Worm (Caenorhabditis elegans) whole organism, L2 larva: Measurements from ENCODE around the gene stn-2.
A peak's percentile ranks its signal among the peaks of the same experiment; 100 is the strongest.

Source experiments
- C34F6.9 ChIP-seq: fragments of 150-350 bp; optimal IDR thresholded peaks from 2 replicates; lab custom pipeline; 2014; ENCODE audit warnings: missing biosample characterization, missing genetic modification characterization
- F13H6.1 ChIP-seq: sonication (generic microtip); optimal IDR thresholded peaks from 2 replicates; lab custom pipeline; 2016; ENCODE audit warnings: missing genetic modification characterization, missing compliant biosample characterization
- Y55F3AM.14 ChIP-seq: fragments of 200-800 bp; sonication (Bioruptor generic); optimal IDR thresholded peaks from 2 replicates; lab custom pipeline; 2018; ENCODE audit warnings: mild to moderate bottlenecking, missing genetic modification characterization, missing compliant biosample characterization
- aly-2 ChIP-seq: fragments of 150-350 bp; optimal IDR thresholded peaks from 2 replicates; lab custom pipeline; 2014; ENCODE audit warnings: missing biosample characterization, missing genetic modification characterization
- ama-1 ChIP-seq: fragments of 150-350 bp; optimal IDR thresholded peaks from 2 replicates; lab custom pipeline; 2018; ENCODE audit warnings: inconsistent platforms
- blmp-1 ChIP-seq: sonication (generic microtip); optimal IDR thresholded peaks from 2 replicates; lab custom pipeline; 2017; ENCODE audit warnings: missing genetic modification characterization, mild to moderate bottlenecking, missing compliant biosample characterization, antibody characterized with exemption, moderate library complexity; ENCODE audit not compliant: insufficient read depth
- ceh-16 ChIP-seq: fragments of 150-350 bp; optimal IDR thresholded peaks from 2 replicates; lab custom pipeline; 2014; ENCODE audit warnings: missing biosample characterization, missing genetic modification characterization
- ceh-82 ChIP-seq: fragments of 150-350 bp; optimal IDR thresholded peaks from 2 replicates; lab custom pipeline; 2014; ENCODE audit warnings: missing biosample characterization, missing genetic modification characterization
- crh-2 ChIP-seq: sonication (generic microtip); optimal IDR thresholded peaks from 2 replicates; lab custom pipeline; 2017; ENCODE audit warnings: missing biosample characterization, missing genetic modification characterization
- dmd-4 ChIP-seq: sonication (generic microtip); optimal IDR thresholded peaks from 2 replicates; lab custom pipeline; 2017; ENCODE audit warnings: missing biosample characterization, missing genetic modification characterization
- egl-27 ChIP-seq: sonication (generic microtip); optimal IDR thresholded peaks from 3 replicates; lab custom pipeline; 2017; ENCODE audit warnings: missing biosample characterization, missing genetic modification reagents, missing genetic modification characterization
- elt-1 ChIP-seq: fragments of 150-350 bp; optimal IDR thresholded peaks from 2 replicates; lab custom pipeline; 2014; ENCODE audit warnings: missing biosample characterization, missing genetic modification characterization
- elt-3 ChIP-seq: sonication (generic microtip); optimal IDR thresholded peaks from 2 replicates; lab custom pipeline; 2017; ENCODE audit warnings: missing biosample characterization, missing genetic modification characterization
- fos-1 ChIP-seq: fragments of 150-350 bp; optimal IDR thresholded peaks from 2 replicates; lab custom pipeline; 2014; ENCODE audit warnings: missing biosample characterization, missing genetic modification characterization
- gmeb-1 ChIP-seq: fragments of 150-350 bp; optimal IDR thresholded peaks from 2 replicates; lab custom pipeline; 2014; ENCODE audit warnings: missing biosample characterization, missing genetic modification characterization
- lin-11 ChIP-seq: fragments of 150-350 bp; sonication (generic microtip); optimal IDR thresholded peaks from 2 replicates; lab custom pipeline; 2014; ENCODE audit warnings: missing biosample characterization, missing genetic modification characterization, inconsistent platforms, mixed read lengths
- lin-13 ChIP-seq: fragments of 150-350 bp; optimal IDR thresholded peaks from 2 replicates; lab custom pipeline; 2014; ENCODE audit warnings: missing biosample characterization, missing genetic modification reagents, missing genetic modification characterization
- lin-39 ChIP-seq: fragments of 150-350 bp; optimal IDR thresholded peaks from 2 replicates; lab custom pipeline; 2014; ENCODE audit warnings: missing biosample characterization, missing genetic modification reagents, missing genetic modification characterization
- lsy-2 ChIP-seq, 2 experiments: fragments of 150-350 bp in 1 of 2; sonication (generic microtip) in 1 of 2; optimal IDR thresholded peaks; 2 replicates each; lab custom pipeline; 2014 to 2017; ENCODE audit warnings: missing biosample characterization in 2 of 2, missing genetic modification characterization in 2 of 2
- mab-5 ChIP-seq: fragments of 150-350 bp; optimal IDR thresholded peaks from 2 replicates; lab custom pipeline; 2014; ENCODE audit warnings: missing biosample characterization, missing genetic modification characterization
- mdl-1 ChIP-seq, 2 experiments: fragments of 150-350 bp in 1 of 2; sonication (generic microtip) in 1 of 2; optimal IDR thresholded peaks; 2 replicates each; lab custom pipeline; 2017; ENCODE audit warnings: missing biosample characterization in 2 of 2, missing genetic modification characterization in 2 of 2
- nhr-11 ChIP-seq: fragments of 150-350 bp; optimal IDR thresholded peaks from 2 replicates; lab custom pipeline; 2014; ENCODE audit warnings: missing biosample characterization, missing genetic modification characterization
- nhr-129 ChIP-seq: fragments of 150-350 bp; optimal IDR thresholded peaks from 2 replicates; lab custom pipeline; 2014; ENCODE audit warnings: missing biosample characterization, missing genetic modification characterization
- nhr-21 ChIP-seq: fragments of 150-350 bp; optimal IDR thresholded peaks from 2 replicates; lab custom pipeline; 2014; ENCODE audit warnings: missing biosample characterization, missing genetic modification characterization
- nhr-23 ChIP-seq: fragments of 150-350 bp; optimal IDR thresholded peaks from 2 replicates; lab custom pipeline; 2014; ENCODE audit warnings: missing biosample characterization, missing genetic modification reagents, missing genetic modification characterization
- nhr-25 ChIP-seq: fragments of 150-350 bp; sonication (generic microtip); optimal IDR thresholded peaks from 3 replicates; lab custom pipeline; 2014; ENCODE audit warnings: missing biosample characterization, missing genetic modification characterization
- nhr-6 ChIP-seq: fragments of 150-350 bp; optimal IDR thresholded peaks from 2 replicates; lab custom pipeline; 2014; ENCODE audit warnings: missing biosample characterization, missing genetic modification characterization
- nhr-77 ChIP-seq: fragments of 150-350 bp; optimal IDR thresholded peaks from 2 replicates; lab custom pipeline; 2014; ENCODE audit warnings: missing biosample characterization, missing genetic modification characterization
- peb-1 ChIP-seq: fragments of 150-350 bp; optimal IDR thresholded peaks from 2 replicates; lab custom pipeline; 2014; ENCODE audit warnings: missing biosample characterization, missing genetic modification characterization
- sem-4 ChIP-seq: fragments of 150-350 bp; optimal IDR thresholded peaks from 2 replicates; lab custom pipeline; 2014; ENCODE audit warnings: missing biosample characterization, missing genetic modification reagents, missing genetic modification characterization
- sma-3 ChIP-seq: sonication (generic microtip); optimal IDR thresholded peaks from 2 replicates; lab custom pipeline; 2016; ENCODE audit warnings: missing genetic modification reagents, missing genetic modification characterization, missing compliant biosample characterization
- sma-9 ChIP-seq, 2 experiments: fragments of 150-350 bp in 1 of 2; sonication (generic microtip) in 1 of 2; optimal IDR thresholded peaks; 2 replicates each; lab custom pipeline; 2014 to 2016; ENCODE audit warnings: missing genetic modification characterization in 2 of 2, mild to moderate bottlenecking in 1 of 2, missing biosample characterization in 1 of 2, missing compliant biosample characterization in 1 of 2, missing genetic modification reagents in 1 of 2, moderate library complexity in 1 of 2
- unc-39 ChIP-seq: fragments of 150-350 bp; optimal IDR thresholded peaks from 2 replicates; lab custom pipeline; 2014; ENCODE audit warnings: missing biosample characterization, missing genetic modification characterization
- unc-55 ChIP-seq: fragments of 150-350 bp; sonication (generic microtip); optimal IDR thresholded peaks from 3 replicates; lab custom pipeline; 2014; ENCODE audit warnings: missing biosample characterization, missing genetic modification reagents, missing genetic modification characterization
- unc-62 ChIP-seq: fragments of 150-350 bp; optimal IDR thresholded peaks from 2 replicates; lab custom pipeline; 2014; ENCODE audit warnings: missing biosample characterization, missing genetic modification reagents, missing genetic modification characterization
- zag-1 ChIP-seq: fragments of 150-350 bp; optimal IDR thresholded peaks from 2 replicates; lab custom pipeline; 2014; ENCODE audit warnings: missing biosample characterization, missing genetic modification characterization

Gene stn-2

DNA sequence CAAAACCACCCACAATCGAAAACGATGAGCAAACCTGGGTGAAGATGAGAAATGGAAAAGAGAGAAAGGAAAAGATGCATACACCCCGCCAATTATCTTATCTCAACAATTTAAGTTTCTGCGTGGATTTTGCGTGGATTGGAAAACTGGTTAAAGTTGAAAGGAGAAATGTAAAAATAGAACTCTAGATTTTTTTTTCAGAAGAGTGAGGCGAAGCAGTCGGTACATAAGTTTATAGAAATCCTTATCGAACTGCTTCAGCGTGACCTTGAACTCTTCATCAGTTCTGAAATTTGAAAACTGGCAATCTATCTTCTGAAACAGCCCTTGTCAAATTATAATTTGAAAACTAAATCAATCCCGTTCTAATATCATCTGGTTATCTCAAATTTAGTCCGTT lies 8.7 kb upstream of the stn-2 start, which contains the start of gene clik-2:
Gene clik-2 (minus strand): TSS at position 101 of the 400 bp plus-strand sequence.
- TF ChIP-seq fos-1 (tag; lab: Kevin White, UChicago) (no peak), peb-1 (tag; lab: Kevin White, UChicago) (no peak), nhr-21 (tag; lab: Kevin White, UChicago) (no peak), nhr-11 (tag; lab: Kevin White, UChicago) (no peak), gmeb-1 (no peak), zag-1 (tag; lab: Kevin White, UChicago) (no peak), lin-11 (tag; lab: Kevin White, UChicago) (no peak), nhr-77 (tag; lab: Kevin White, UChicago) (no peak), nhr-25 (no peak)

DNA sequence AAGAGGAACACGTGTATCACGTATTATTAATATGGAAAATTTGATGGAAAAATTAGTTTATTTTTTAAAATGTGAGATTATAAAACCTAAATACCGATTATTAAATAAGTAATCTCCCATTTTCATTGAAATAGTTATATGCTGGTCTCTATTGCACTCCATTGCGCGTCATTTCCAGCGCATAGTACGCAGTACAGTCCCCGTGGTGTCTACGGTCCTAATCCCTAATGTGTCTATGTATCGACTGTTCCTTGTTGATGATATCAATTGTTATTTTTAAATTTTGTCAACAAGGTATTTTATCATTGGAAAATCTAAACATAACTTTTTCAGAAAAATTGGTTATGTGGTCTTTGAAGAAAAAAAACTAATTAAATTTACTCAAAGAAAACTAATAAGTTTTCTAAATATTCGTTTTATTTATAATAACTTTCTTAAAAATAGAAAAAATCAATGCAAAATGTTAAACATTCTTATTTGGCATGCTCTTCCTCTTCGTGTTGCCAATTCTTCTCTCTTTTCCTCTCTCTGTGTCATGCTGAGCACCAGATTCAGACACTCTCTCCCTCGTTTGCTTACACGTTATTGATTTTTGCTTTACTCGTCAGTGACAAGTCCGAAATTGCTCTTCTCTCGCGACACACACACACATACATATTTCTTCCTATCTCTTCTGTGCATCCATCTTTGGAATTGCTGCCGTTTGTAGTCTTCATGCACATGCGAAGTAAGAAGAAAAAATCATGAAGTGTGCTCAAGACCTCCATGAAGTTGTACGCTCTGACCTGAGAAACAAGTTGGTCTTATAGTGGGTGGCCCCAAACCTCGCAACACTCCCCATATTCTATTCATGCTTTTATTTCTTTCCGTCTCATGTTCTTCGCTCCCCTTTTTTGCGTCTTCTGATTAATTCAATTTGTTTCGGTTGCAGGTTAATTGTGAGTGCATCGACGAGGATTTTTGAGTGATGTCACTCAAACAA lies 1.8 kb upstream of the stn-2 start, which contains the start of gene unc-18:
Gene unc-18 (plus strand): TSS at position 932 of the 982 bp plus-strand sequence.
- TF ChIP-seq nhr-6 (tag; lab: Kevin White, UChicago), result peak; percentile 42
- TF ChIP-seq unc-55, result peak; percentile 79
- TF ChIP-seq C34F6.9 (tag; lab: Kevin White, UChicago), result peak; percentile 60
- TF ChIP-seq dmd-4 (tag; lab: Kevin White, UChicago), result no peak
- TF ChIP-seq sem-4 (tag; lab: Kevin White, UChicago), result no peak
- peak; percentile 18 for TF ChIP-seq lin-13 (GFP tag; lab: Kevin White, UChicago)
- peak; percentile 21 for TF ChIP-seq lin-39 (tag; lab: Kevin White, UChicago)
- peak; percentile 54 for TF ChIP-seq crh-2 (tag; lab: Kevin White, UChicago)
- TF ChIP-seq mab-5, result peak; percentile 38
- TF ChIP-seq ceh-16 (tag; lab: Kevin White, UChicago), result no peak
- no peak for TF ChIP-seq sma-3 (GFP tag; lab: Kevin White, UChicago)
- TF ChIP-seq lsy-2 (tag; optimal IDR thresholded peaks at IDR 0.05; lab: Kevin White, UChicago), result peak in 1 of 2 experiments; percentile 62
- TF ChIP-seq nhr-23, result no peak
- TF ChIP-seq elt-3, result no peak
- TF ChIP-seq mdl-1 (tag; optimal IDR thresholded peaks at IDR 0.05; lab: Kevin White, UChicago), result peak in 1 of 2 experiments; percentile 28
- no peak for TF ChIP-seq peb-1 (tag; lab: Kevin White, UChicago)
- peak; percentile 67 for TF ChIP-seq nhr-129
- peak; percentile 32 for TF ChIP-seq F13H6.1 (tag; lab: Kevin White, UChicago)
- peak; percentile 24 for TF ChIP-seq sma-9 (GFP tag; optimal IDR thresholded peaks at IDR 0.05; lab: Kevin White, UChicago)
- TF ChIP-seq sma-9 (tag; optimal IDR thresholded peaks at IDR 0.05; lab: Kevin White, UChicago), result no peak

DNA sequence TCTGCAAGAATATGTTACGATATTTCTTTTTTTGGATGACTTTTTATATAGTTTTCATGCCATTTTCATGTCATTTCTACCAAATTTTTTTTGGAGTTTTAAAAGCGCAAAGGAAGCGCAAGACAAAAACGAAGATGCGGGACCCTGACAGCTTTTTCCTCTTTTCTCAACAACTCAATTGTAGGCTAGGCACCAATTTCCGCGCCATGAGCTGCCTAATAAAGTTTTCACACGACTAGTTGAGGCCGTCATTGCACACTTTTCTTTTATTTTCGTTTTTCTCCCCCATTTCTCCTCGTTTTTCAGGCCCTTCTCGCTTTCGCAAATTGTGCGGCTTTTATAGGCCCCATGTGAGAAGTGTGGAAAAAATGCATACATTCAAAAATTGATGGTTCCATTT lies 584 bp downstream of the stn-2 start:
- TF ChIP-seq aly-2 (no peak), crh-2 (tag; lab: Kevin White, UChicago) (no peak), nhr-77 (tag; lab: Kevin White, UChicago) (no peak), Y55F3AM.14 (GFP tag; lab: Kevin White, UChicago) (no peak), peb-1 (tag; lab: Kevin White, UChicago) (no peak), blmp-1 (no peak), nhr-21 (tag; lab: Kevin White, UChicago) (no peak), unc-39 (tag; lab: Kevin White, UChicago) (no peak), unc-62 (GFP tag; lab: Kevin White, UChicago) (no peak), nhr-25 (no peak), gmeb-1 (no peak), egl-27 (no peak), nhr-11 (tag; lab: Kevin White, UChicago) (no peak), ama-1 (lab: Kevin White, UChicago) (no peak), mab-5 (no peak), unc-55 (no peak), lsy-2 (tag; optimal IDR thresholded peaks at IDR 0.05; lab: Kevin White, UChicago) (no peak), elt-1 (no peak), ceh-82 (tag; lab: Kevin White, UChicago) (no peak)
